Worm (Caenorhabditis elegans) whole organism, young adult: ENCODE results near the gene col-165.

ENCODE experiments used
- C06A6.2 ChIP-seq: fragments of 200-800 bp; sonication (Bioruptor generic); conservative IDR thresholded peaks from 2 replicates; pipeline ENCODE4 v1.3.6; 2022; ENCODE audit warnings: missing genetic modification characterization, missing compliant biosample characterization
- D2030.7 ChIP-seq: fragments of 200-800 bp; sonication (Bioruptor generic); IDR thresholded peaks from 2 replicates; pipeline ENCODE4 v1.3.6; 2022; ENCODE audit warnings: missing genetic modification reagents, missing genetic modification characterization, missing compliant biosample characterization
- F10E7.11 ChIP-seq: sonication (generic microtip); optimal IDR thresholded peaks from 2 replicates; lab custom pipeline; 2017; ENCODE audit warnings: mild to moderate bottlenecking, missing genetic modification characterization, moderate library complexity, missing compliant biosample characterization
- F37B4.10 ChIP-seq: fragments of 200-800 bp; sonication (Bioruptor generic); IDR thresholded peaks from 2 replicates; pipeline ENCODE4 v1.3.6; 2022; ENCODE audit warnings: missing genetic modification characterization, missing compliant biosample characterization
- F49E8.2 ChIP-seq: sonication (generic microtip); optimal IDR thresholded peaks from 3 replicates; lab custom pipeline; 2017; ENCODE audit warnings: missing genetic modification characterization, mild to moderate bottlenecking, missing compliant biosample characterization, antibody characterized with exemption, moderate library complexity; ENCODE audit not compliant: insufficient read depth
- F57C9.4 ChIP-seq: sonication (generic microtip); optimal IDR thresholded peaks from 2 replicates; lab custom pipeline; 2017; ENCODE audit warnings: mild to moderate bottlenecking, missing genetic modification characterization, missing compliant biosample characterization
- T26A5.8 ChIP-seq: sonication (generic microtip); optimal IDR thresholded peaks from 2 replicates; lab custom pipeline; 2016; ENCODE audit warnings: missing genetic modification characterization, missing compliant biosample characterization
- Y53F4B.3 ChIP-seq: fragments of 200-800 bp; sonication (Bioruptor generic); IDR thresholded peaks from 2 replicates; pipeline ENCODE4 v1.3.6; 2022; ENCODE audit warnings: missing genetic modification reagents, missing genetic modification characterization, missing compliant biosample characterization
- Y56A3A.18 ChIP-seq: fragments of 200-800 bp; sonication (Bioruptor generic); IDR thresholded peaks from 2 replicates; pipeline ENCODE4 v1.3.6; 2022; ENCODE audit warnings: missing genetic modification reagents, missing genetic modification characterization, missing compliant biosample characterization
- ZK185.1 ChIP-seq: sonication (generic microtip); optimal IDR thresholded peaks from 2 replicates; lab custom pipeline; 2016; ENCODE audit warnings: mild to moderate bottlenecking, missing genetic modification characterization, missing compliant biosample characterization; ENCODE audit not compliant: poor library complexity, severe bottlenecking
- aptf-2 ChIP-seq: fragments of 200-800 bp; sonication (Bioruptor generic); conservative IDR thresholded peaks from 2 replicates; pipeline ENCODE4 v1.3.6; 2022; ENCODE audit warnings: missing genetic modification reagents, missing genetic modification characterization, missing compliant biosample characterization
- attf-5 ChIP-seq: fragments of 200-800 bp; sonication (Bioruptor generic); optimal IDR thresholded peaks from 2 replicates; lab custom pipeline; 2018; ENCODE audit warnings: mild to moderate bottlenecking, missing genetic modification characterization, missing compliant biosample characterization
- ceh-40 ChIP-seq: fragments of 200-800 bp; sonication (Bioruptor generic); IDR thresholded peaks from 2 replicates; pipeline ENCODE4 v1.3.6; 2022; ENCODE audit warnings: missing genetic modification characterization, missing compliant biosample characterization
- ceh-79 ChIP-seq: sonication (generic microtip); optimal IDR thresholded peaks from 2 replicates; lab custom pipeline; 2017; ENCODE audit warnings: mild to moderate bottlenecking, missing genetic modification characterization, missing compliant biosample characterization
- die-1 ChIP-seq: sonication (generic microtip); optimal IDR thresholded peaks from 2 replicates; lab custom pipeline; 2016; ENCODE audit warnings: missing genotype, mild to moderate bottlenecking, missing genetic modification characterization, missing compliant biosample characterization
- efl-1 ChIP-seq: fragments of 150-350 bp; optimal IDR thresholded peaks from 2 replicates; lab custom pipeline; 2014; ENCODE audit warnings: missing biosample characterization, missing genetic modification reagents, missing genetic modification characterization
- egl-18 ChIP-seq: fragments of 200-800 bp; sonication (Bioruptor generic); IDR thresholded peaks from 2 replicates; pipeline ENCODE4 v1.3.6; 2022; ENCODE audit warnings: missing genetic modification reagents, missing genetic modification characterization, missing compliant biosample characterization
- egl-44 ChIP-seq: fragments of 200-800 bp; sonication (Bioruptor generic); IDR thresholded peaks from 2 replicates; pipeline ENCODE4 v1.3.6; 2022; ENCODE audit warnings: missing genetic modification reagents, missing genetic modification characterization, missing compliant biosample characterization
- fkh-3 ChIP-seq: sonication (generic microtip); optimal IDR thresholded peaks from 2 replicates; lab custom pipeline; 2016; ENCODE audit warnings: mild to moderate bottlenecking, missing genetic modification characterization, missing compliant biosample characterization
- let-526 ChIP-seq: fragments of 200-800 bp; sonication (Bioruptor generic); IDR thresholded peaks from 2 replicates; pipeline ENCODE4 v1.3.6; 2022; ENCODE audit warnings: missing genetic modification reagents, missing genetic modification characterization, missing compliant biosample characterization
- let-607 ChIP-seq, 2 experiments: fragments of 200-800 bp in 1 of 2; sonication (Bioruptor generic) in 1 of 2; sonication (generic microtip) in 1 of 2; optimal IDR thresholded peaks; 2 replicates each; lab custom pipeline; 2016 to 2018; ENCODE audit warnings: mild to moderate bottlenecking in 2 of 2, missing compliant biosample characterization in 2 of 2, missing genetic modification characterization in 2 of 2, moderate library complexity in 2 of 2, missing genotype in 1 of 2
- lsy-27 ChIP-seq: sonication (generic microtip); optimal IDR thresholded peaks from 2 replicates; lab custom pipeline; 2017; ENCODE audit warnings: missing genetic modification characterization, mild to moderate bottlenecking, missing compliant biosample characterization, antibody characterized with exemption, missing genotype, borderline replicate concordance; ENCODE audit not compliant: insufficient read depth
- madf-3 ChIP-seq: fragments of 200-800 bp; sonication (Bioruptor generic); IDR thresholded peaks from 2 replicates; pipeline ENCODE4 v1.3.6; 2022; ENCODE audit warnings: missing genetic modification reagents, missing genetic modification characterization, missing compliant biosample characterization
- nhr-120 ChIP-seq: fragments of 200-800 bp; sonication (Bioruptor generic); IDR thresholded peaks from 2 replicates; pipeline ENCODE4 v1.3.6; 2022; ENCODE audit warnings: missing genetic modification characterization, missing compliant biosample characterization
- nhr-80 ChIP-seq: sonication (generic microtip); optimal IDR thresholded peaks from 2 replicates; lab custom pipeline; 2016; ENCODE audit warnings: missing genetic modification characterization, missing compliant biosample characterization
- rcor-1 ChIP-seq: fragments of 200-800 bp; sonication (Bioruptor generic); IDR thresholded peaks from 2 replicates; pipeline ENCODE4 v1.3.6; 2022; ENCODE audit warnings: missing genetic modification reagents, missing genetic modification characterization, missing compliant biosample characterization
- rec-8 ChIP-seq, 2 experiments: sonication (generic microtip); optimal IDR thresholded peaks; 2 replicates each; lab custom pipeline; 2016; ENCODE audit warnings: mild to moderate bottlenecking in 2 of 2, missing genetic modification characterization in 2 of 2, missing genetic modification reagents in 2 of 2, missing genotype in 2 of 2, missing biosample characterization in 1 of 2, missing compliant biosample characterization in 1 of 2, moderate library complexity in 1 of 2
- snpc-1.3 ChIP-seq: sonication (generic microtip); optimal IDR thresholded peaks from 2 replicates; lab custom pipeline; 2017; ENCODE audit warnings: missing genetic modification characterization, mild to moderate bottlenecking, missing compliant biosample characterization, antibody characterized with exemption, moderate library complexity, missing genotype, missing genetic modification reagents; ENCODE audit not compliant: insufficient read depth
- somi-1 ChIP-seq: fragments of 200-800 bp; sonication (Bioruptor generic); optimal IDR thresholded peaks from 2 replicates; lab custom pipeline; 2018; ENCODE audit warnings: mild to moderate bottlenecking, missing genetic modification characterization, missing compliant biosample characterization
- sptf-2 ChIP-seq: fragments of 200-800 bp; sonication (Bioruptor generic); optimal IDR thresholded peaks from 2 replicates; lab custom pipeline; 2018; ENCODE audit warnings: mild to moderate bottlenecking, missing genetic modification characterization, missing compliant biosample characterization

Gene col-165

ce11 chrX:4353318-4353717, at the start of gene col-165:
TSS of gene col-165 (plus strand) at chrX:4353618.
- TF ChIP-seq F10E7.11 (tag; lab: Kevin White, UChicago) = no peak
- no peak for TF ChIP-seq rec-8 (tag; optimal IDR thresholded peaks at IDR 0.05; lab: Kevin White, UChicago)
- no peak for TF ChIP-seq F37B4.10 (GFP tag; lab: Robert Waterston, UW)

DNA sequence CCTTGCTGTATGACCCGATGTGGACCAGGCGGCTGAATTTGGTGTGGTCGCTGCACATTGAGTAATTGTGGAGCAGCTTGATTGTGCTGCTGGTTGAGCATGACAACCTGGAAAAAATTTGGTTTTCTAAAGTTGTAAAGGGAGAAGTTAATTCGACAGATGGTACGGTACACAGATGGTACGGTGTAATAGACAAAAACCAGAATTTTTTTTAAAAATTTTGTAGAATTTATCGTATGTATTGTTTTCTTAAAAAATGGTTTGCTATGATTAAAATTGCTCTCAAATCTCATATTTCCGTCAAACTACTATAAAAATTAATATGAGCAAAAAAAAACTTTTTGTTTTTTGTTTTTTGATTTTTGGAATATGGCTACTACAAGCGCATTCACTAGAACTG, 46.6 kb upstream of the col-165 start, which contains the start of gene pqn-15:
pqn-15 (minus strand) TSS at position 101 of the 400 bp plus-strand sequence.
- TF ChIP-seq nhr-120 = no peak
- no peak for TF ChIP-seq fkh-3
- no peak for TF ChIP-seq snpc-1.3 (tag; lab: Kevin White, UChicago)
- TF ChIP-seq ceh-40 = no peak
- no peak for TF ChIP-seq rcor-1 (GFP tag; lab: Robert Waterston, UW)
- no peak for TF ChIP-seq F49E8.2 (tag; lab: Kevin White, UChicago)
- no peak for TF ChIP-seq aptf-2 (GFP tag; lab: Robert Waterston, UW)

DNA sequence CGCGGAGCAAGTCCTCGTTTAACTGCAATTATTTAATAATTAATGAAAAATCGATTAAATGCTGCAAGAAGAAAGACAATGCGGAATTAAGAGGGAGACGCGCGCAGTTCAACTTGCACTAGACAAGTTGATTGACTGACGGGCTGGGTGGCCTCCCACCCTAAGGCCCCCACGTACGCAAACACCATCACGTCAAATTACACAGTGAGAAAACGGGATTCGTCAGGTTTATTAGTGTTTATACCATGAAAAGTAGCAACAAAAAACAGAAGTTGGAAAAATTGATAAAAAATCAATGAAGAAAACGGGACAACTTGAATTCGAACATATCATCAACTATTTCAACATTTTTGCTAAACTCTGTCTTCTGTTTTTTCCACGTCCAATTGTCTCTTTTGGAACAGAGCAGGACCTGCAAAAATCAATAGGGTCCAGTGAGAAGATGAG, 45.8 kb upstream of the col-165 start:
- TF ChIP-seq attf-5 (GFP tag; lab: Kevin White, UChicago) (peak; percentile 39), nhr-80 (tag; lab: Kevin White, UChicago) (peak; percentile 81), ceh-79 (no peak), let-607 (tag; optimal IDR thresholded peaks at IDR 0.05; lab: Kevin White, UChicago) (peak; percentile 11 to 20)

DNA sequence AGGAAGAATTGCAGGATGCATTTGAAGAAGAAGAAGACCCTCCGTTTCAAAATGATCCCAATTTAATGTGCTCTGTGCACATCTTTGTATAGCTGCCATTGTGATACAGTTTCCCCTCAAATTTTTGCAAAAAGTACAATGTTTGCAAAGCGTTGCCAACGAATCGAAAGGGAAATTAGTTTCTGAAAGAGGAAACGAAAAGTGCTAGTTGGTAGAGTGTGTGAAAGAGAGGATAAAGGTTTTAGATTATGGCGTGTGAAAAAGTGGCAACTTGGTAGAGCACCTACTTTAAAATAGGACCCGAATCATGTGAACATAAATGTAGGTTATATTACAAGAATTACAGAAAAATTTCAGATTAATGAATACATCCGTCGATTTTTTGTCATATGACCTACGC, 41.8 kb upstream of the col-165 start, which contains the start of gene C52B9.8:
C52B9.8 (minus strand) TSS at position 101 of the 400 bp plus-strand sequence.
- no peak for TF ChIP-seq madf-3 (GFP tag; lab: Robert Waterston, UW)
- TF ChIP-seq efl-1 = no peak
- no peak for TF ChIP-seq Y53F4B.3 (GFP tag; lab: Robert Waterston, UW)
- TF ChIP-seq lsy-27 (tag; lab: Kevin White, UChicago) = no peak
- no peak for TF ChIP-seq sptf-2 (GFP tag; lab: Kevin White, UChicago)
- TF ChIP-seq F37B4.10 (GFP tag; lab: Robert Waterston, UW) = no peak
- no peak for TF ChIP-seq T26A5.8 (tag; lab: Kevin White, UChicago)

ce11 chrX:4314939-4315338, 38.5 kb upstream of the col-165 start:
- TF ChIP-seq F57C9.4 (tag; lab: Kevin White, UChicago) = no peak
- no peak for TF ChIP-seq Y56A3A.18
- no peak for TF ChIP-seq egl-44 (GFP tag; lab: Robert Waterston, UW)
- TF ChIP-seq die-1 (tag; lab: Kevin White, UChicago) = no peak
- no peak for TF ChIP-seq fkh-3
- no peak for TF ChIP-seq ZK185.1 (tag; lab: Kevin White, UChicago)
- TF ChIP-seq T26A5.8 (tag; lab: Kevin White, UChicago) = no peak

DNA sequence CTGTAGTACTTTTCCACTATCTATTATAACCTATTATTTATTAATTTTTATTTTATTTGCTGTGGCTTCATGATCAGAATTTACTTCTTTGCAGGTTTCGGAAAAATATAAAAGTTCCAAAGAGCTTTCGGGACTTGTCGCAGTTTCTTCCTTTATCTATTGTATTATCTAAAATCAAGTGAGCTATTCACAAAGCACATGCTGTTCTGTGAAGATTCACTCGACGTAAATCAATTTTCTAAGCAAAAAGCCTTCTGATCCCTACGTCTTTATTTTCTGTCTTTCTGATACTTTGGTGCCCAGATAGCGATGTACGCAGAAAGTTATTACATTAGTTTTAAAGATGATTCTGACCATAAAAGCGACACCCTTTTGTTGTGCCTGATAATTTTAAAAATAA, 36.3 kb upstream of the col-165 start:
- TF ChIP-seq aptf-2 (GFP tag; lab: Robert Waterston, UW) = no peak
- no peak for TF ChIP-seq D2030.7 (GFP tag; lab: Robert Waterston, UW)
- no peak for TF ChIP-seq let-526 (GFP tag; lab: Robert Waterston, UW)
- TF ChIP-seq egl-18 (GFP tag; lab: Robert Waterston, UW) = no peak
- TF ChIP-seq somi-1 (GFP tag; lab: Kevin White, UChicago) = no peak
- TF ChIP-seq nhr-120 = no peak
- TF ChIP-seq C06A6.2 (GFP tag; lab: Robert Waterston, UW) = no peak
